Fruit fly (Drosophila melanogaster): Measurements from ENCODE around the gene CG3176.

Gene CG3176

dm6 chrX:487517-487957 lies 5.9 kb downstream of the CG3176 start, which contains the start of the genes CG18273 and CG3156 (continued):
- TF ChIP-seq CG9797 (GFP tag; optimal IDR thresholded peaks at IDR 0.05) (peak; percentile 49), gcm2 (GFP tag; optimal IDR thresholded peaks at IDR 0.05) (no peak), dan (GFP tag; IDR thresholded peaks at IDR 0.05) (no peak), Ssrp (tag; optimal IDR thresholded peaks at IDR 0.05) (no peak), Antp (GFP tag; optimal IDR thresholded peaks at IDR 0.05) (peak; percentile 16), Bteb2 (GFP tag; optimal IDR thresholded peaks at IDR 0.05) (peak; percentile 11), cwo (GFP tag; optimal IDR thresholded peaks at IDR 0.05) (peak; percentile 95), YL-1 (GFP tag; optimal IDR thresholded peaks at IDR 0.05) (peak; percentile 52), Fer2 (tag; optimal IDR thresholded peaks at IDR 0.05) (peak; percentile 6), MBD-R2 (GFP tag; IDR thresholded peaks at IDR 0.05) (peak; percentile 70), CG17829 (tag; optimal IDR thresholded peaks at IDR 0.05) (peak; percentile 57), Dad (GFP tag; optimal IDR thresholded peaks at IDR 0.05) (no peak), CG10565 (GFP tag; optimal IDR thresholded peaks at IDR 0.05) (no peak), NC2β (GFP tag; optimal IDR thresholded peaks at IDR 0.05) (no peak), Gsc (GFP tag; IDR thresholded peaks at IDR 0.05) (no peak), CG15073 (GFP tag; optimal IDR thresholded peaks at IDR 0.05) (no peak), sug (tag; optimal IDR thresholded peaks at IDR 0.05) (peak; percentile 53), CG11504 (tag; optimal IDR thresholded peaks at IDR 0.05) (no peak), CG30020 (tag; optimal IDR thresholded peaks at IDR 0.05) (peak; percentile 75), CG6689 (GFP tag; IDR thresholded peaks at IDR 0.05) (0 out of 2 replicates have a peak, but pooled peaks have one; percentile 7), disco-r (GFP tag; optimal IDR thresholded peaks at IDR 0.05) (no peak), fd3F (GFP tag; optimal IDR thresholded peaks at IDR 0.05) (no peak), Hr3 (GFP tag; optimal IDR thresholded peaks at IDR 0.05) (no peak), CG6683 (GFP tag; optimal IDR thresholded peaks at IDR 0.05) (no peak), Optix (GFP tag; IDR thresholded peaks at IDR 0.05) (no peak), CG2120 (GFP tag; optimal IDR thresholded peaks at IDR 0.05) (peak; percentile 43), Tbp (GFP tag; optimal IDR thresholded peaks at IDR 0.05) (peak; percentile 55), BEAF-32 (GFP tag; optimal IDR thresholded peaks at IDR 0.05) (peak; percentile 64), knrl (GFP tag; IDR thresholded peaks at IDR 0.05; ENCODE audit: partially characterized antibody) (peak; percentile 52), CG13123 (GFP tag; optimal IDR thresholded peaks at IDR 0.05) (no peak), HLH4C (GFP tag; IDR thresholded peaks at IDR 0.05; ENCODE audit: partially characterized antibody) (peak; percentile 71), en (GFP tag; optimal IDR thresholded peaks at IDR 0.05) (no peak), Doc2 (GFP tag; IDR thresholded peaks at IDR 0.05) (no peak), shn (GFP tag; optimal IDR thresholded peaks at IDR 0.05) (peak; percentile 19), so (GFP tag; IDR thresholded peaks at IDR 0.05) (no peak), CG9609 (GFP tag; optimal IDR thresholded peaks at IDR 0.05) (no peak), ftz-f1 (GFP tag; optimal IDR thresholded peaks at IDR 0.05) (no peak), grn (GFP tag; optimal IDR thresholded peaks at IDR 0.05) (no peak), eyg (GFP tag; optimal IDR thresholded peaks at IDR 0.05) (no peak), Sin3A (optimal IDR thresholded peaks at IDR 0.05) (peak; percentile 85), Sry-β (GFP tag; optimal IDR thresholded peaks at IDR 0.05) (peak; percentile 94), NC2α (GFP tag; optimal IDR thresholded peaks at IDR 0.05) (no peak), Abd-B (GFP tag; optimal IDR thresholded peaks at IDR 0.05) (peak; percentile 35), Bgb (GFP tag; IDR thresholded peaks at IDR 0.05; ENCODE audit: partially characterized antibody) (peak; percentile 21; the same call in 1 of the 2 replicates), CG2116 (GFP tag; optimal IDR thresholded peaks at IDR 0.05) (peak; percentile 82), CG12942 (GFP tag; optimal IDR thresholded peaks at IDR 0.05) (no peak), dm (GFP tag; optimal IDR thresholded peaks at IDR 0.05) (peak; percentile 88), D19B (GFP tag; optimal IDR thresholded peaks at IDR 0.05) (no peak), E2f2 (GFP tag; IDR thresholded peaks at IDR 0.05) (peak; percentile 23; the same call in 1 of the 2 replicates), trem (tag; optimal IDR thresholded peaks at IDR 0.05) (peak; percentile 73), CG4282 (GFP tag; optimal IDR thresholded peaks at IDR 0.05) (no peak), Ets65A (GFP tag) (no peak)

Data from whole organism, embryonic.